Fruit fly (Drosophila melanogaster): ENCODE data around the gene Sgs4.
A peak's percentile ranks its signal among the peaks of the same experiment; 100 is the strongest.

Sgs4 gene

dm6 chrX:3288909-3289706 is 39.2 kb downstream of the Sgs4 start (continued):
- TF ChIP-seq CG6854 (GFP tag; optimal IDR thresholded peaks at IDR 0.05) (peak; percentile 45), dimm (GFP tag; IDR thresholded peaks at IDR 0.05) (no peak), CG17568 (GFP tag; optimal IDR thresholded peaks at IDR 0.05) (no peak), CG14441 (GFP tag; IDR thresholded peaks at IDR 0.05) (peak; percentile 46; the same call in 1 of the 2 replicates), schlank (tag; optimal IDR thresholded peaks at IDR 0.05) (no peak), Ptx1 (GFP tag; IDR thresholded peaks at IDR 0.05) (peak; percentile 44), CG9932 (GFP tag; IDR thresholded peaks at IDR 0.05) (peak; percentile 36), CG2889 (GFP tag; IDR thresholded peaks at IDR 0.05) (peak; percentile 18; the same call in 1 of the 3 replicates), ssp (GFP tag; IDR thresholded peaks at IDR 0.05) (0 out of 2 replicates have a peak, but pooled peaks have one; percentile 9), fd96Cb (tag; optimal IDR thresholded peaks at IDR 0.05) (peak; percentile 46), fd3F (GFP tag; optimal IDR thresholded peaks at IDR 0.05) (no peak), sisA (GFP tag; IDR thresholded peaks at IDR 0.05) (peak; percentile 28; the same call in 1 of the 2 replicates), GATAe (GFP tag; conservative IDR thresholded peaks at IDR 0.05) (no peak), corto (GFP tag; optimal IDR thresholded peaks at IDR 0.05) (no peak), vvl (GFP tag; IDR thresholded peaks at IDR 0.05) (peak; percentile 41), fu2 (GFP tag; optimal IDR thresholded peaks at IDR 0.05) (no peak), otp (GFP tag; IDR thresholded peaks at IDR 0.05) (peak; percentile 49; the same call in 1 of the 3 replicates), TFAM (GFP tag; optimal IDR thresholded peaks at IDR 0.05) (no peak), unpg (GFP tag; optimal IDR thresholded peaks at IDR 0.05) (peak; percentile 37), HHEX (GFP tag; optimal IDR thresholded peaks at IDR 0.05) (peak; percentile 38), CG6254 (GFP tag; optimal IDR thresholded peaks at IDR 0.05) (peak; percentile 29), ken (GFP tag; IDR thresholded peaks at IDR 0.05) (0 out of 3 replicates have a peak, but pooled peaks have one; percentile 23), ind (GFP tag; optimal IDR thresholded peaks at IDR 0.05) (peak; percentile 45), caup (GFP tag; optimal IDR thresholded peaks at IDR 0.05; ENCODE audit: severe bottlenecking) (no peak), Sox100B (GFP tag; optimal IDR thresholded peaks at IDR 0.05) (peak; percentile 63), CG5953 (GFP tag; IDR thresholded peaks at IDR 0.05) (peak; percentile 25; the same call in 1 of the 2 replicates), Fer3 (tag; optimal IDR thresholded peaks at IDR 0.05) (peak; percentile 22), CG4424 (GFP tag; optimal IDR thresholded peaks at IDR 0.05) (peak; percentile 32), gce (GFP tag; IDR thresholded peaks at IDR 0.05) (0 out of 3 replicates have a peak, but pooled peaks have one; percentile 54), Fer1 (GFP tag; optimal IDR thresholded peaks at IDR 0.05) (peak; percentile 17), CG32532 (GFP tag; IDR thresholded peaks at IDR 0.05) (0 out of 2 replicates have a peak, but pooled peaks have one; percentile 22), CG10565 (GFP tag; optimal IDR thresholded peaks at IDR 0.05) (no peak), CG3407 (GFP tag; optimal IDR thresholded peaks at IDR 0.05) (peak; percentile 7), z (GFP tag; IDR thresholded peaks at IDR 0.05) (0 out of 3 replicates have a peak, but pooled peaks have one; percentile 54), phol (tag; optimal IDR thresholded peaks at IDR 0.05) (peak; percentile 51), CG8290 (GFP tag; optimal IDR thresholded peaks at IDR 0.05) (peak; percentile 39), CG8290 (tag; optimal IDR thresholded peaks at IDR 0.05) (peak; percentile 23 to 30), CG14860 (GFP tag; IDR thresholded peaks at IDR 0.05; ENCODE audit: partially characterized antibody) (no peak), bcd (GFP tag; optimal IDR thresholded peaks at IDR 0.05) (peak; percentile 47), gt (GFP tag; IDR thresholded peaks at IDR 0.05) (no peak), cwo (GFP tag; optimal IDR thresholded peaks at IDR 0.05) (peak; percentile 66), CG9437 (GFP tag; optimal IDR thresholded peaks at IDR 0.05) (peak; percentile 40), lola (GFP tag; optimal IDR thresholded peaks at IDR 0.05) (peak in 1 of 3 experiments; percentile 9), Hand (GFP tag; optimal IDR thresholded peaks at IDR 0.05) (no peak), CG30020 (tag; optimal IDR thresholded peaks at IDR 0.05) (no peak), Elba2 (GFP tag; optimal IDR thresholded peaks at IDR 0.05) (no peak), Mes4 (GFP tag; optimal IDR thresholded peaks at IDR 0.05) (no peak), CG2875 (GFP tag; optimal IDR thresholded peaks at IDR 0.05) (peak; percentile 9)

Measured in whole organism, embryonic.